Fruit fly (Drosophila melanogaster) whole organism, prepupa: Measurements from ENCODE around the gene CG3088.

ENCODE experiments used
- CG10631 ChIP-seq: fragments of 200-800 bp; sonication (Bioruptor generic); optimal IDR thresholded peaks from 2 replicates; lab custom pipeline; 2016; ENCODE audit warnings: missing biosample characterization, missing genetic modification characterization
- CG10669 ChIP-seq: fragments of 200-800 bp; sonication (Bioruptor generic); optimal IDR thresholded peaks from 3 replicates; lab custom pipeline; 2018; ENCODE audit warnings: missing biosample characterization, mild to moderate bottlenecking, missing genetic modification characterization, moderate library complexity
- CG11294 ChIP-seq: fragments of 200-800 bp; sonication (Bioruptor generic); IDR thresholded peaks from 2 replicates; pipeline ENCODE4 v1.3.6; 2022; ENCODE audit warnings: missing biosample characterization, missing genetic modification characterization
- CG11762 ChIP-seq: fragments of 200-800 bp; sonication (Bioruptor generic); optimal IDR thresholded peaks from 3 replicates; lab custom pipeline; 2016; ENCODE audit warnings: missing biosample characterization, missing genetic modification characterization; ENCODE audit not compliant: insufficient read depth
- CG15336 ChIP-seq: fragments of 200-800 bp; sonication (Bioruptor generic); IDR thresholded peaks from 2 replicates; pipeline ENCODE4 v1.3.6; 2022; ENCODE audit warnings: missing biosample characterization, missing genetic modification characterization
- CG1621 ChIP-seq: fragments of 200-800 bp; sonication (Bioruptor generic); optimal IDR thresholded peaks from 3 replicates; lab custom pipeline; 2018; ENCODE audit warnings: missing biosample characterization, mild to moderate bottlenecking, missing genetic modification characterization
- CG16779 ChIP-seq: fragments of 200-800 bp; sonication (Bioruptor generic); optimal IDR thresholded peaks from 3 replicates; lab custom pipeline; 2017; ENCODE audit warnings: missing biosample characterization, mild to moderate bottlenecking, missing genetic modification characterization
- CG31627 ChIP-seq: fragments of 200-800 bp; sonication (Bioruptor generic); optimal IDR thresholded peaks from 3 replicates; lab custom pipeline; 2016; ENCODE audit warnings: missing biosample characterization, missing genetic modification characterization
- CG32006 ChIP-seq: fragments of 200-800 bp; sonication (Bioruptor generic); optimal IDR thresholded peaks from 3 replicates; lab custom pipeline; 2017; ENCODE audit warnings: missing biosample characterization, mild to moderate bottlenecking, missing genetic modification characterization
- CG34406 ChIP-seq: fragments of 200-800 bp; sonication (Bioruptor generic); optimal IDR thresholded peaks from 3 replicates; lab custom pipeline; 2016; ENCODE audit warnings: missing biosample characterization, missing genetic modification characterization
- CG4318 ChIP-seq: fragments of 200-800 bp; sonication (Bioruptor generic); optimal IDR thresholded peaks from 3 replicates; lab custom pipeline; 2017; ENCODE audit warnings: missing biosample characterization, mild to moderate bottlenecking, missing genetic modification characterization
- CG6163 ChIP-seq: fragments of 200-800 bp; sonication (Bioruptor generic); IDR thresholded peaks from 3 replicates; pipeline ENCODE4 v1.3.6; 2022; ENCODE audit warnings: missing biosample characterization, missing genetic modification characterization
- CG6276 ChIP-seq: fragments of 200-800 bp; sonication (Bioruptor generic); optimal IDR thresholded peaks from 2 replicates; lab custom pipeline; 2017; ENCODE audit warnings: missing biosample characterization, mild to moderate bottlenecking, missing genetic modification characterization
- CG6792 ChIP-seq: fragments of 200-800 bp; sonication (Bioruptor generic); optimal IDR thresholded peaks from 3 replicates; lab custom pipeline; 2016; ENCODE audit warnings: missing biosample characterization, missing genetic modification characterization
- CG6808 ChIP-seq: fragments of 200-800 bp; sonication (Bioruptor generic); optimal IDR thresholded peaks from 3 replicates; lab custom pipeline; 2017; ENCODE audit warnings: missing biosample characterization, missing genetic modification characterization, mild to moderate bottlenecking, moderate library complexity, missing genetic modification reagents
- CG6854 ChIP-seq: fragments of 200-800 bp; sonication (Bioruptor generic); optimal IDR thresholded peaks from 2 replicates; lab custom pipeline; 2017; ENCODE audit warnings: missing biosample characterization, mild to moderate bottlenecking, missing genetic modification characterization
- CG7368 ChIP-seq: fragments of 200-800 bp; sonication (Bioruptor generic); optimal IDR thresholded peaks from 3 replicates; lab custom pipeline; 2016; ENCODE audit warnings: missing biosample characterization, missing genetic modification characterization
- CG8119 ChIP-seq: fragments of 200-800 bp; sonication (Bioruptor generic); IDR thresholded peaks from 3 replicates; pipeline ENCODE4 v1.3.6; 2022; ENCODE audit warnings: missing biosample characterization, missing genetic modification characterization
- CG8319 ChIP-seq: fragments of 200-800 bp; sonication (Bioruptor generic); optimal IDR thresholded peaks from 3 replicates; lab custom pipeline; 2016; ENCODE audit warnings: missing biosample characterization, missing genetic modification characterization
- CG8632 ChIP-seq: fragments of 200-800 bp; sonication (Bioruptor generic); optimal IDR thresholded peaks from 3 replicates; lab custom pipeline; 2016; ENCODE audit warnings: missing biosample characterization, missing genetic modification characterization
- CG9139 ChIP-seq: fragments of 200-800 bp; sonication (Bioruptor generic); optimal IDR thresholded peaks from 3 replicates; lab custom pipeline; 2017; ENCODE audit warnings: missing biosample characterization, mild to moderate bottlenecking, missing genetic modification characterization
- Eip75B ChIP-seq: fragments of 200-800 bp; sonication (Bioruptor generic); optimal IDR thresholded peaks from 3 replicates; lab custom pipeline; 2016; ENCODE audit warnings: missing biosample characterization, missing genetic modification characterization
- Eip78C ChIP-seq: fragments of 200-800 bp; sonication (Bioruptor generic); peaks from one replicate; lab custom pipeline; 2016; ENCODE audit warnings: missing biosample characterization, missing genetic modification characterization
- Eip93F ChIP-seq: fragments of 200-800 bp; sonication (Bioruptor generic); optimal IDR thresholded peaks from 2 replicates; lab custom pipeline; 2016; ENCODE audit warnings: missing biosample characterization, mild to moderate bottlenecking, missing genetic modification characterization
- Hr38 ChIP-seq: sonication (Bioruptor generic); optimal IDR thresholded peaks from 2 replicates; lab custom pipeline; 2016; ENCODE audit warnings: missing biosample characterization, missing genetic modification characterization
- Hr39 ChIP-seq: fragments of 200-800 bp; sonication (Bioruptor generic); optimal IDR thresholded peaks from 2 replicates; lab custom pipeline; 2016; ENCODE audit warnings: missing biosample characterization, missing genetic modification characterization
- Hr4 ChIP-seq: fragments of 200-800 bp; sonication (Bioruptor generic); optimal IDR thresholded peaks from 3 replicates; lab custom pipeline; 2016; ENCODE audit warnings: missing biosample characterization, missing genetic modification characterization
- Lpt ChIP-seq: fragments of 200-800 bp; sonication (Bioruptor generic); optimal IDR thresholded peaks from 3 replicates; lab custom pipeline; 2016; ENCODE audit warnings: missing biosample characterization, missing genetic modification characterization
- Met ChIP-seq: fragments of 200-800 bp; sonication (Bioruptor generic); optimal IDR thresholded peaks from 3 replicates; lab custom pipeline; 2016; ENCODE audit warnings: missing biosample characterization, missing genetic modification characterization
- OdsH ChIP-seq: fragments of 200-800 bp; sonication (Bioruptor generic); optimal IDR thresholded peaks from 3 replicates; lab custom pipeline; 2016; ENCODE audit warnings: missing biosample characterization, missing genetic modification characterization
- Sox102F ChIP-seq: fragments of 200-800 bp; sonication (Bioruptor generic); optimal IDR thresholded peaks from 2 replicates; lab custom pipeline; 2016; ENCODE audit warnings: missing biosample characterization, mild to moderate bottlenecking, missing genetic modification characterization
- Sox14 ChIP-seq: fragments of 200-800 bp; sonication (Bioruptor generic); optimal IDR thresholded peaks from 3 replicates; lab custom pipeline; 2016; ENCODE audit warnings: missing biosample characterization, missing genetic modification characterization
- Sox15 ChIP-seq: fragments of 200-800 bp; sonication (Bioruptor generic); optimal IDR thresholded peaks from 3 replicates; lab custom pipeline; 2016; ENCODE audit warnings: missing biosample characterization, missing genetic modification characterization
- achi ChIP-seq: fragments of 200-800 bp; sonication (Bioruptor generic); optimal IDR thresholded peaks from 3 replicates; lab custom pipeline; 2016; ENCODE audit warnings: missing biosample characterization, missing genetic modification characterization
- cyc ChIP-seq: fragments of 200-800 bp; sonication (Bioruptor generic); optimal IDR thresholded peaks from 3 replicates; lab custom pipeline; 2016; ENCODE audit warnings: missing biosample characterization, missing genetic modification characterization
- dac ChIP-seq: fragments of 200-800 bp; sonication (Bioruptor generic); optimal IDR thresholded peaks from 2 replicates; lab custom pipeline; 2017; ENCODE audit warnings: missing biosample characterization, mild to moderate bottlenecking, missing genetic modification characterization
- dsx ChIP-seq: fragments of 200-800 bp; optimal IDR thresholded peaks from 3 replicates; lab custom pipeline; 2019; ENCODE audit warnings: missing biosample characterization, mild to moderate bottlenecking, missing genetic modification characterization, moderate library complexity; ENCODE audit not compliant: poor library complexity, severe bottlenecking
- eg ChIP-seq: fragments of 200-800 bp; sonication (Bioruptor generic); IDR thresholded peaks from 3 replicates; pipeline ENCODE4 v1.3.6; 2022; ENCODE audit warnings: missing biosample characterization, missing genetic modification characterization
- esn ChIP-seq: fragments of 200-800 bp; sonication (Bioruptor generic); optimal IDR thresholded peaks from 2 replicates; lab custom pipeline; 2016; ENCODE audit warnings: missing biosample characterization, mild to moderate bottlenecking, missing genetic modification characterization, moderate library complexity
- fd59A ChIP-seq: fragments of 200-800 bp; sonication (Bioruptor generic); optimal IDR thresholded peaks from 2 replicates; lab custom pipeline; 2017; ENCODE audit warnings: missing biosample characterization, mild to moderate bottlenecking, missing genetic modification characterization, missing genetic modification reagents
- fd85E ChIP-seq: fragments of 200-800 bp; sonication (Bioruptor generic); optimal IDR thresholded peaks from 3 replicates; lab custom pipeline; 2016; ENCODE audit warnings: missing biosample characterization, missing genetic modification characterization
- fkh ChIP-seq: fragments of 200-800 bp; sonication (Bioruptor generic); optimal IDR thresholded peaks from 3 replicates; lab custom pipeline; 2017; ENCODE audit warnings: missing biosample characterization, mild to moderate bottlenecking, missing genetic modification characterization, moderate library complexity
- lz ChIP-seq: fragments of 200-800 bp; sonication (Bioruptor generic); optimal IDR thresholded peaks from 3 replicates; lab custom pipeline; 2016; ENCODE audit warnings: missing biosample characterization, missing genetic modification characterization
- net ChIP-seq: fragments of 200-800 bp; sonication (Bioruptor generic); optimal IDR thresholded peaks from 3 replicates; lab custom pipeline; 2016; ENCODE audit warnings: missing biosample characterization, missing genetic modification characterization
- pdm3 ChIP-seq: fragments of 200-800 bp; sonication (Bioruptor generic); optimal IDR thresholded peaks from 3 replicates; lab custom pipeline; 2016; ENCODE audit warnings: missing biosample characterization, missing genetic modification characterization
- salr ChIP-seq, 2 experiments: fragments of 200-800 bp; sonication (Bioruptor generic); optimal IDR thresholded peaks; 3 replicates each; lab custom pipeline; 2016 to 2018; ENCODE audit warnings: missing biosample characterization in 2 of 2, missing genetic modification characterization in 2 of 2, mild to moderate bottlenecking in 1 of 2
- ss ChIP-seq, 2 experiments: fragments of 200-800 bp; sonication (Bioruptor generic); optimal IDR thresholded peaks; 2 replicates in 1 of 2; 3 replicates in 1 of 2; lab custom pipeline; 2017 to 2018; ENCODE audit warnings: mild to moderate bottlenecking in 2 of 2, missing biosample characterization in 2 of 2, missing genetic modification characterization in 2 of 2, moderate library complexity in 1 of 2
- svp ChIP-seq: fragments of 200-800 bp; sonication (Bioruptor generic); peaks from one replicate; lab custom pipeline; 2016; ENCODE audit warnings: missing biosample characterization, missing genetic modification characterization
- topi ChIP-seq: fragments of 200-800 bp; sonication (Bioruptor generic); optimal IDR thresholded peaks from 3 replicates; lab custom pipeline; 2016; ENCODE audit warnings: missing biosample characterization, missing genetic modification characterization
- vri ChIP-seq: fragments of 200-800 bp; sonication (Bioruptor generic); optimal IDR thresholded peaks from 3 replicates; lab custom pipeline; 2016; ENCODE audit warnings: missing biosample characterization, mild to moderate bottlenecking, missing genetic modification characterization

CG3088 gene

dm6 chr3L:9567748-9568147 is 33.4 kb downstream of the CG3088 start:
- TF ChIP-seq fkh (GFP tag; lab: Kevin White, UChicago) (peak; percentile 62), Sox15 (GFP tag; lab: Kevin White, UChicago) (no peak)

DNA sequence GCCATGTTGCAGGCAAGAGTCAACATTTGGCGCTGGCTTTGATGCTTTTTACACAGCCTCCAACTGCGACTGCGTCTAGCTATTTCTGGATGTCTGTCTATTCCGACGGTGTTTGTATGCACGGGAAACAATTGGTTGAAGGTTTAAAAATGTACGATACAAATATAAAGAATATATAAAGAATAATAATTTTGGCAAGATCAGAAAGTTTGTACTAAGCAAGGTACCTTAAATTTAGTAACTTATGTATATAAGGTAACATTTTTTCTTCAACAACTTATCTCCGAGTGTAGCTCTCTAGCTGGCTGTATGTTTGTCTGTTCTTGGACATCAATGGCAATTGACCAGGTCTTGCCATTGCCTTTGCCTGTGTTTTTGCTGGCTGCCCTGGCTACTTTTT is 34.3 kb downstream of the CG3088 start:
- TF ChIP-seq CG8119 (peak; percentile 90), Eip78C (peak; percentile 76), CG32006 (GFP tag; lab: Kevin White, UChicago) (peak; percentile 91), CG8319 (GFP tag; lab: Kevin White, UChicago) (no peak), CG7368 (GFP tag; lab: Kevin White, UChicago) (peak; percentile 22), topi (GFP tag; lab: Kevin White, UChicago) (no peak), CG15336 (GFP tag; lab: Robert Waterston, UW) (peak; percentile 94), CG11294 (GFP tag; lab: Robert Waterston, UW) (peak; percentile 55), Eip75B (GFP tag; lab: Kevin White, UChicago) (peak; percentile 37), fd85E (GFP tag; lab: Kevin White, UChicago) (no peak), Sox14 (GFP tag; lab: Kevin White, UChicago) (peak; percentile 65), Met (GFP tag; lab: Kevin White, UChicago) (no peak), Sox15 (GFP tag; lab: Kevin White, UChicago) (no peak), cyc (GFP tag; lab: Kevin White, UChicago) (no peak), net (GFP tag; lab: Kevin White, UChicago) (peak; percentile 58), lz (no peak), CG6792 (GFP tag; lab: Kevin White, UChicago) (peak; percentile 3), CG10669 (GFP tag; lab: Kevin White, UChicago) (peak; percentile 13), CG6163 (GFP tag; lab: Robert Waterston, UW) (peak; percentile 87), Lpt (GFP tag; lab: Kevin White, UChicago) (peak; percentile 75), CG34406 (GFP tag; lab: Kevin White, UChicago) (no peak), CG9139 (GFP tag; lab: Kevin White, UChicago) (no peak), CG11762 (GFP tag; lab: Kevin White, UChicago) (peak; percentile 1), dac (GFP tag; lab: Kevin White, UChicago) (peak; percentile 71), ss (GFP tag; optimal IDR thresholded peaks at IDR 0.05; lab: Kevin White, UChicago) (no peak), CG10631 (GFP tag; lab: Kevin White, UChicago) (peak; percentile 67), CG31627 (no peak), CG16779 (tag; lab: Kevin White, UChicago) (peak; percentile 34), Hr38 (GFP tag; lab: Kevin White, UChicago) (no peak), esn (GFP tag; lab: Kevin White, UChicago) (no peak), Sox102F (GFP tag; lab: Kevin White, UChicago) (no peak), eg (GFP tag; lab: Robert Waterston, UW) (peak; percentile 87), Hr39 (no peak), achi (peak; percentile 70), pdm3 (GFP tag; lab: Kevin White, UChicago) (peak; percentile 48), svp (GFP tag; lab: Kevin White, UChicago) (no peak), CG6276 (GFP tag; lab: Kevin White, UChicago) (peak; percentile 80), salr (GFP tag; optimal IDR thresholded peaks at IDR 0.05; lab: Kevin White, UChicago) (peak in 1 of 2 experiments; percentile 70), fd59A (GFP tag; lab: Kevin White, UChicago) (no peak), CG6808 (peak; percentile 38), fkh (GFP tag; lab: Kevin White, UChicago) (no peak), CG8632 (GFP tag; lab: Kevin White, UChicago) (no peak), Hr4 (peak; percentile 88), dsx (GFP tag; lab: Kevin White, UChicago) (peak; percentile 31), CG6854 (no peak), vri (no peak), CG4318 (GFP tag; lab: Kevin White, UChicago) (peak; percentile 80), Eip93F (GFP tag; lab: Kevin White, UChicago) (no peak), OdsH (GFP tag; lab: Kevin White, UChicago) (peak; percentile 73), CG1621 (tag; lab: Kevin White, UChicago) (no peak)
